Fruit fly (Drosophila melanogaster) whole organism, embryonic: ENCODE results near the gene mRpS30.

Experiments used
- ATbp ChIP-seq: fragments of 200-800 bp; sonication (Bioruptor generic); optimal IDR thresholded peaks from 2 replicates; lab custom pipeline; 2017; ENCODE audit warnings: missing biosample characterization, mild to moderate bottlenecking, missing genetic modification characterization, missing genetic modification reagents
- Antp ChIP-seq: fragments of 200-800 bp; sonication (Bioruptor generic); optimal IDR thresholded peaks from 3 replicates; lab custom pipeline; 2016; ENCODE audit warnings: missing biosample characterization, missing genetic modification characterization
- CG11504 ChIP-seq: fragments of 200-800 bp; sonication (Bioruptor generic); optimal IDR thresholded peaks from 3 replicates; lab custom pipeline; 2019; ENCODE audit warnings: missing biosample characterization, mild to moderate bottlenecking, missing genetic modification characterization, moderate library complexity
- CG12942 ChIP-seq: fragments of 200-800 bp; sonication (Bioruptor generic); optimal IDR thresholded peaks from 3 replicates; lab custom pipeline; 2016; ENCODE audit warnings: missing biosample characterization, missing genetic modification characterization
- CG18262 ChIP-seq: fragments of 200-800 bp; optimal IDR thresholded peaks from 3 replicates; lab custom pipeline; 2019; ENCODE audit warnings: missing biosample characterization, mild to moderate bottlenecking, missing genetic modification characterization, moderate library complexity
- CG2116 ChIP-seq: fragments of 200-800 bp; sonication (Bioruptor generic); optimal IDR thresholded peaks from 3 replicates; lab custom pipeline; 2018; ENCODE audit warnings: missing biosample characterization, mild to moderate bottlenecking, missing genetic modification characterization
- CG2199 ChIP-seq: fragments of 200-800 bp; sonication (Bioruptor generic); IDR thresholded peaks from 3 replicates; pipeline ENCODE4 v1.3.6; 2022; ENCODE audit warnings: missing biosample characterization, missing genetic modification characterization
- CG3065 ChIP-seq: fragments of 200-800 bp; sonication (Bioruptor generic); optimal IDR thresholded peaks from 2 replicates; lab custom pipeline; 2016; ENCODE audit warnings: missing biosample characterization, missing genetic modification characterization
- CG32767 ChIP-seq: fragments of 200-800 bp; sonication (Bioruptor generic); IDR thresholded peaks from 2 replicates; pipeline ENCODE4 v1.3.6; 2022; ENCODE audit warnings: missing biosample characterization, missing genetic modification characterization
- CG34376 ChIP-seq: fragments of 200-800 bp; sonication (Bioruptor generic); optimal IDR thresholded peaks from 2 replicates; lab custom pipeline; 2018; ENCODE audit warnings: missing biosample characterization, mild to moderate bottlenecking, missing genetic modification characterization
- CG7745 ChIP-seq: fragments of 200-800 bp; sonication (Bioruptor generic); optimal IDR thresholded peaks from 2 replicates; lab custom pipeline; 2018; ENCODE audit warnings: missing biosample characterization, mild to moderate bottlenecking, missing genetic modification characterization, moderate library complexity
- CG8388 ChIP-seq: fragments of 200-800 bp; sonication (Bioruptor generic); optimal IDR thresholded peaks from 2 replicates; lab custom pipeline; 2019; ENCODE audit warnings: missing biosample characterization, mild to moderate bottlenecking, missing genetic modification characterization, moderate library complexity
- CoRest ChIP-seq: fragments of 200-800 bp; sonication (Bioruptor generic); optimal IDR thresholded peaks from 3 replicates; lab custom pipeline; 2018; ENCODE audit warnings: missing biosample characterization, mild to moderate bottlenecking, missing genetic modification characterization, moderate library complexity
- Dip3 ChIP-seq: fragments of 200-800 bp; sonication (Bioruptor generic); optimal IDR thresholded peaks from 3 replicates; lab custom pipeline; 2016; ENCODE audit warnings: missing biosample characterization, missing genetic modification characterization
- Dref ChIP-seq: fragments of 200-800 bp; sonication (Bioruptor generic); IDR thresholded peaks from 2 replicates; pipeline ENCODE4 v1.3.6; 2022; ENCODE audit warnings: missing biosample characterization, missing genetic modification characterization
- GATAe ChIP-seq: fragments of 200-800 bp; sonication (Bioruptor generic); conservative IDR thresholded peaks from 2 replicates; pipeline ENCODE4 v1.3.6; 2022; ENCODE audit warnings: missing biosample characterization, missing genetic modification characterization
- H15 ChIP-seq: fragments of 200-800 bp; sonication (Bioruptor generic); IDR thresholded peaks from 3 replicates; pipeline ENCODE4 v1.3.6; 2022; ENCODE audit warnings: missing biosample characterization, missing genetic modification characterization
- HmgZ ChIP-seq: fragments of 200-800 bp; sonication (Bioruptor generic); optimal IDR thresholded peaks from 2 replicates; lab custom pipeline; 2018; ENCODE audit warnings: missing biosample characterization, mild to moderate bottlenecking, missing genetic modification characterization
- Hr51 ChIP-seq, 2 experiments: fragments of 200-800 bp; sonication (Bioruptor generic); optimal IDR thresholded peaks; 2 replicates in 1 of 2; 3 replicates in 1 of 2; lab custom pipeline; 2016 to 2018; ENCODE audit warnings: missing biosample characterization in 2 of 2, missing genetic modification characterization in 2 of 2, mild to moderate bottlenecking in 1 of 2, moderate library complexity in 1 of 2
- MBD-R2 ChIP-seq: fragments of 200-800 bp; sonication (Bioruptor generic); IDR thresholded peaks from 2 replicates; pipeline ENCODE4 v1.3.6; 2022; ENCODE audit warnings: missing biosample characterization, missing genetic modification characterization
- MESR4 ChIP-seq: fragments of 200-800 bp; sonication (Bioruptor generic); optimal IDR thresholded peaks from 2 replicates; lab custom pipeline; 2018; ENCODE audit warnings: missing biosample characterization, mild to moderate bottlenecking, missing genetic modification characterization, moderate library complexity
- Xbp1 ChIP-seq: fragments of 200-800 bp; sonication (Bioruptor generic); optimal IDR thresholded peaks from 3 replicates; lab custom pipeline; 2016; ENCODE audit warnings: missing biosample characterization, mild to moderate bottlenecking, missing genetic modification characterization
- YL-1 ChIP-seq: fragments of 200-800 bp; sonication (Bioruptor generic); optimal IDR thresholded peaks from 3 replicates; lab custom pipeline; 2017; ENCODE audit warnings: missing biosample characterization, mild to moderate bottlenecking, missing genetic modification characterization
- ara ChIP-seq: fragments of 200-800 bp; sonication (Bioruptor generic); IDR thresholded peaks from 2 replicates; pipeline ENCODE4 v1.3.6; 2022; ENCODE audit warnings: missing biosample characterization, missing genetic modification characterization
- ato ChIP-seq: fragments of 200-800 bp; sonication (Bioruptor generic); IDR thresholded peaks from 2 replicates; pipeline ENCODE4 v1.3.6; 2022; ENCODE audit warnings: missing biosample characterization, missing genetic modification characterization; ENCODE audit not compliant: partially characterized antibody
- chinmo ChIP-seq: fragments of 200-800 bp; sonication (Bioruptor generic); IDR thresholded peaks from 4 replicates; pipeline ENCODE4 v1.3.6; 2022; ENCODE audit warnings: missing biosample characterization, missing genetic modification characterization; ENCODE audit not compliant: partially characterized antibody
- croc ChIP-seq: fragments of 200-800 bp; sonication (Bioruptor generic); conservative IDR thresholded peaks from 3 replicates; pipeline ENCODE4 v1.3.6; 2022; ENCODE audit warnings: missing biosample characterization, missing genetic modification characterization
- en ChIP-seq: fragments of 200-800 bp; sonication (Bioruptor generic); optimal IDR thresholded peaks from 2 replicates; lab custom pipeline; 2016; ENCODE audit warnings: missing biosample characterization, missing genetic modification characterization
- ewg ChIP-seq: fragments of 200-800 bp; sonication (Bioruptor generic); optimal IDR thresholded peaks from 3 replicates; lab custom pipeline; 2017; ENCODE audit warnings: mild to moderate bottlenecking, missing biosample characterization, missing genetic modification reagents, missing genetic modification characterization
- fd64A ChIP-seq: fragments of 200-800 bp; sonication (Bioruptor generic); optimal IDR thresholded peaks from 3 replicates; lab custom pipeline; 2018; ENCODE audit warnings: missing biosample characterization, mild to moderate bottlenecking, missing genetic modification characterization
- h ChIP-seq: fragments of >200 bp; optimal IDR thresholded peaks from 2 replicates; lab custom pipeline; 2017
- hbn ChIP-seq: fragments of 200-800 bp; sonication (Bioruptor generic); IDR thresholded peaks from 2 replicates; pipeline ENCODE4 v1.3.6; 2022; ENCODE audit warnings: missing biosample characterization, missing genetic modification characterization; ENCODE audit not compliant: partially characterized antibody
- hkb ChIP-seq, 2 experiments: fragments of 200-800 bp in 1 of 2; fragments of >200 bp in 1 of 2; sonication (Bioruptor generic) in 1 of 2; IDR thresholded peaks in 1 of 2; optimal IDR thresholded peaks in 1 of 2; 2 replicates each; pipeline versions ENCODE4 v1.3.6 to Lab custom; 2017 to 2022; ENCODE audit warnings: missing biosample characterization in 1 of 2, missing genetic modification characterization in 1 of 2
- kni ChIP-seq: fragments of 200-800 bp; sonication (Bioruptor generic); optimal IDR thresholded peaks from 3 replicates; lab custom pipeline; 2017; ENCODE audit warnings: mild to moderate bottlenecking, missing biosample characterization, missing genetic modification reagents, missing genetic modification characterization
- nerfin-1 ChIP-seq: fragments of 200-800 bp; sonication (Bioruptor generic); optimal IDR thresholded peaks from 3 replicates; lab custom pipeline; 2019; ENCODE audit warnings: missing biosample characterization, mild to moderate bottlenecking, missing genetic modification characterization, moderate library complexity
- nom ChIP-seq: fragments of 200-800 bp; sonication (Bioruptor generic); optimal IDR thresholded peaks from 2 replicates; lab custom pipeline; 2017; ENCODE audit warnings: missing biosample characterization, missing genetic modification characterization, mild to moderate bottlenecking, moderate library complexity, missing genetic modification reagents
- psq ChIP-seq: fragments of 200-800 bp; sonication (Bioruptor generic); optimal IDR thresholded peaks from 2 replicates; lab custom pipeline; 2017; ENCODE audit warnings: missing biosample characterization, missing genetic modification characterization
- rib ChIP-seq: fragments of 200-800 bp; sonication (Bioruptor generic); IDR thresholded peaks from 2 replicates; pipeline ENCODE4 v1.3.6; 2022; ENCODE audit warnings: missing biosample characterization, missing genetic modification characterization
- sc ChIP-seq, 3 experiments: fragments of >200 bp in 2 of 3; fragments of 200-800 bp in 1 of 3; sonication (Bioruptor generic) in 1 of 3; optimal IDR thresholded peaks; 2 replicates in 2 of 3; 3 replicates in 1 of 3; lab custom pipeline; 2017; ENCODE audit warnings: mild to moderate bottlenecking in 1 of 3, missing biosample characterization in 1 of 3, missing genetic modification characterization in 1 of 3, missing genetic modification reagents in 1 of 3
- sisA ChIP-seq: fragments of 200-800 bp; sonication (Bioruptor generic); IDR thresholded peaks from 2 replicates; pipeline ENCODE4 v1.3.6; 2022; ENCODE audit warnings: missing biosample characterization, missing genetic modification characterization
- sna ChIP-seq: fragments of 200-800 bp; sonication (Bioruptor generic); IDR thresholded peaks from 2 replicates; pipeline ENCODE4 v1.3.6; 2022; ENCODE audit warnings: missing biosample characterization, missing genetic modification characterization; ENCODE audit not compliant: partially characterized antibody
- tgo ChIP-seq: fragments of 200-800 bp; sonication (Bioruptor generic); IDR thresholded peaks from 3 replicates; pipeline ENCODE4 v1.3.6; 2022; ENCODE audit warnings: missing biosample characterization, missing genetic modification characterization
- tll ChIP-seq, 2 experiments: fragments of 200-800 bp in 1 of 2; fragments of >200 bp in 1 of 2; sonication (Bioruptor generic) in 1 of 2; optimal IDR thresholded peaks; 2 replicates each; lab custom pipeline; 2017 to 2019; ENCODE audit warnings: missing biosample characterization in 2 of 2, missing genetic modification characterization in 2 of 2, mild to moderate bottlenecking in 1 of 2, moderate library complexity in 1 of 2
- tna ChIP-seq: fragments of 200-800 bp; sonication (Bioruptor generic); IDR thresholded peaks from 2 replicates; pipeline ENCODE4 v1.3.6; 2022; ENCODE audit warnings: missing biosample characterization, missing genetic modification characterization; ENCODE audit not compliant: partially characterized antibody
- toy ChIP-seq: fragments of 200-800 bp; sonication (Bioruptor generic); IDR thresholded peaks from 2 replicates; pipeline ENCODE4 v1.3.6; 2022; ENCODE audit warnings: missing biosample characterization, missing genetic modification characterization
- trem ChIP-seq: fragments of 200-800 bp; optimal IDR thresholded peaks from 3 replicates; lab custom pipeline; 2019; ENCODE audit warnings: missing biosample characterization, mild to moderate bottlenecking, missing genetic modification characterization, moderate library complexity
- vnd ChIP-seq: fragments of 200-800 bp; sonication (Bioruptor generic); IDR thresholded peaks from 3 replicates; pipeline ENCODE4 v1.3.6; 2022; ENCODE audit warnings: missing biosample characterization, missing genetic modification characterization; ENCODE audit not compliant: partially characterized antibody
- yki ChIP-seq: fragments of >200 bp; optimal IDR thresholded peaks from 3 replicates; lab custom pipeline; 2018
- zen ChIP-seq: fragments of 200-800 bp; sonication (Bioruptor generic); optimal IDR thresholded peaks from 3 replicates; lab custom pipeline; 2018; ENCODE audit warnings: missing biosample characterization, mild to moderate bottlenecking, missing genetic modification characterization, moderate library complexity

mRpS30 gene

dm6 chrX:15834594-15835236 is 48.9 kb downstream of the mRpS30 start:
- TF ChIP-seq MESR4 (GFP tag; lab: Kevin White, UChicago) (peak; percentile 60), CG3065 (no peak), Dip3 (GFP tag; lab: Kevin White, UChicago) (no peak), croc (GFP tag; lab: Robert Waterston, UW) (no peak), en (GFP tag; lab: Kevin White, UChicago) (no peak), ewg (GFP tag; lab: Kevin White, UChicago) (peak; percentile 9), rib (no peak), hbn (GFP tag; lab: Robert Waterston, UW) (peak; percentile 39; the same call in 1 of the 2 replicates), vnd (GFP tag; lab: Robert Waterston, UW) (no peak), tll (GFP tag; optimal IDR thresholded peaks at IDR 0.05; lab: Kevin White, UChicago) (peak in 1 of 2 experiments; percentile 13), CG2199 (GFP tag; lab: Robert Waterston, UW) (no peak), chinmo (peak; percentile 51; the same call in 1 of the 4 replicates), trem (tag; lab: Kevin White, UChicago) (no peak), CoRest (tag; lab: Kevin White, UChicago) (no peak), CG18262 (tag; lab: Kevin White, UChicago) (no peak), psq (GFP tag; lab: Kevin White, UChicago) (no peak), ato (no peak), ara (GFP tag; lab: Robert Waterston, UW) (no peak), CG12942 (GFP tag; lab: Kevin White, UChicago) (no peak), kni (GFP tag; lab: Kevin White, UChicago) (no peak), tgo (GFP tag; lab: Robert Waterston, UW) (no peak), Dref (GFP tag; lab: Robert Waterston, UW) (no peak), ATbp (GFP tag; lab: Kevin White, UChicago) (no peak), Hr51 (GFP tag; optimal IDR thresholded peaks at IDR 0.05; lab: Kevin White, UChicago) (no peak), CG2116 (no peak), hkb (optimal IDR thresholded peaks at IDR 0.05; lab: Kevin White, UChicago) (no peak), hkb (GFP tag; IDR thresholded peaks at IDR 0.05; lab: Robert Waterston, UW) (no peak), CG7745 (peak; percentile 21), GATAe (GFP tag; lab: Robert Waterston, UW) (no peak), Antp (GFP tag; lab: Kevin White, UChicago) (no peak), sc (optimal IDR thresholded peaks at IDR 0.05; lab: Kevin White, UChicago) (no peak), sc (GFP tag; optimal IDR thresholded peaks at IDR 0.05; lab: Kevin White, UChicago) (no peak), fd64A (GFP tag; lab: Kevin White, UChicago) (no peak), zen (tag; lab: Kevin White, UChicago) (no peak), tna (GFP tag; lab: Robert Waterston, UW) (no peak), CG34376 (GFP tag; lab: Kevin White, UChicago) (peak; percentile 49), CG32767 (GFP tag; lab: Robert Waterston, UW) (peak; percentile 79), nerfin-1 (tag; lab: Kevin White, UChicago) (peak; percentile 75), nom (peak; percentile 57), toy (GFP tag; lab: Robert Waterston, UW) (no peak), CG8388 (GFP tag; lab: Kevin White, UChicago) (no peak), CG11504 (tag; lab: Kevin White, UChicago) (no peak), MBD-R2 (GFP tag; lab: Robert Waterston, UW) (no peak), h (lab: Kevin White, UChicago) (no peak), HmgZ (no peak), yki (lab: Kevin White, UChicago) (peak; percentile 28), H15 (GFP tag; lab: Robert Waterston, UW) (no peak), sna (GFP tag; lab: Robert Waterston, UW) (no peak), sisA (GFP tag; lab: Robert Waterston, UW) (no peak), Xbp1 (GFP tag; lab: Kevin White, UChicago) (no peak), YL-1 (GFP tag; lab: Kevin White, UChicago) (peak; percentile 44)
